Fruit fly (Drosophila melanogaster) Kc167 (cell line): ENCODE measurements around the gene Cpr76Bb.

Experiments
- Myc ChIP-seq: fragments of >200 bp; optimal IDR thresholded peaks from 2 replicates; lab custom pipeline; 2017; ENCODE audit warnings: missing external identifiers
- Sin3A ChIP-seq: fragments of >200 bp; optimal IDR thresholded peaks from 2 replicates; lab custom pipeline; 2018; ENCODE audit warnings: missing external identifiers
- h ChIP-seq: fragments of >200 bp; optimal IDR thresholded peaks from 3 replicates; lab custom pipeline; 2018; ENCODE audit warnings: missing external identifiers
- insv ChIP-seq: fragments of >200 bp; optimal IDR thresholded peaks from 3 replicates; lab custom pipeline; 2018; ENCODE audit warnings: missing external identifiers
- psq ChIP-seq: fragments of >200 bp; optimal IDR thresholded peaks from 2 replicates; lab custom pipeline; 2017; ENCODE audit warnings: missing external identifiers
- ttk ChIP-seq: sonication (Bioruptor generic); optimal IDR thresholded peaks from 2 replicates; lab custom pipeline; 2017; ENCODE audit warnings: missing external identifiers

dm6 chr3L:19559171-19559570 is 39.7 kb downstream of the Cpr76Bb start:
- TF ChIP-seq insv (lab: Kevin White, UChicago) = no peak
- TF ChIP-seq Myc (lab: Kevin White, UChicago) = no peak
- TF ChIP-seq Sin3A (lab: Kevin White, UChicago) = no peak
- no peak for TF ChIP-seq ttk (lab: Kevin White, UChicago)
- TF ChIP-seq psq = no peak
- no peak for TF ChIP-seq h (lab: Kevin White, UChicago)
